Fruit fly (Drosophila melanogaster) whole organism, embryonic: Measurements from ENCODE around the gene HemK1.

Experiments
- ATbp ChIP-seq: fragments of 200-800 bp; sonication (Bioruptor generic); optimal IDR thresholded peaks from 2 replicates; lab custom pipeline; 2017; ENCODE audit warnings: missing biosample characterization, mild to moderate bottlenecking, missing genetic modification characterization, missing genetic modification reagents
- Awh ChIP-seq: fragments of 200-800 bp; sonication (Bioruptor generic); IDR thresholded peaks from 2 replicates; pipeline ENCODE4, ENCODE4 v1.3.6; 2022; ENCODE audit warnings: missing biosample characterization, missing genetic modification characterization
- B-H1 ChIP-seq: fragments of 200-800 bp; sonication (Bioruptor generic); IDR thresholded peaks from 3 replicates; pipeline ENCODE4 v1.3.6; 2022; ENCODE audit warnings: missing biosample characterization, missing genetic modification characterization
- B-H2 ChIP-seq: fragments of 200-800 bp; sonication (Bioruptor generic); optimal IDR thresholded peaks from 2 replicates; lab custom pipeline; 2018; ENCODE audit warnings: missing biosample characterization, mild to moderate bottlenecking, missing genetic modification characterization
- BEAF-32 ChIP-seq: fragments of 200-800 bp; sonication (Bioruptor generic); optimal IDR thresholded peaks from 3 replicates; lab custom pipeline; 2017; ENCODE audit warnings: missing biosample characterization, missing genetic modification characterization, mild to moderate bottlenecking, moderate library complexity, missing genetic modification reagents
- Bgb ChIP-seq: fragments of 200-800 bp; sonication (Bioruptor generic); IDR thresholded peaks from 2 replicates; pipeline ENCODE4 v1.3.6; 2022; ENCODE audit warnings: missing biosample characterization, missing genetic modification characterization; ENCODE audit not compliant: partially characterized antibody
- CG10321 ChIP-seq: fragments of 200-800 bp; sonication (Bioruptor generic); IDR thresholded peaks from 2 replicates; pipeline ENCODE4 v1.3.6; 2022; ENCODE audit warnings: missing biosample characterization, missing genetic modification characterization
- CG12659 ChIP-seq: fragments of 200-800 bp; sonication (Bioruptor generic); optimal IDR thresholded peaks from 3 replicates; lab custom pipeline; 2017; ENCODE audit warnings: mild to moderate bottlenecking, missing biosample characterization, missing genetic modification reagents, missing genetic modification characterization
- CG12744 ChIP-seq: fragments of 200-800 bp; sonication (Bioruptor generic); optimal IDR thresholded peaks from 2 replicates; lab custom pipeline; 2016; ENCODE audit warnings: missing biosample characterization, missing genetic modification characterization
- CG13123 ChIP-seq: fragments of 200-800 bp; sonication (Bioruptor generic); optimal IDR thresholded peaks from 2 replicates; lab custom pipeline; 2016; ENCODE audit warnings: missing biosample characterization, missing genetic modification characterization
- CG15011 ChIP-seq: fragments of 200-800 bp; sonication (Bioruptor generic); optimal IDR thresholded peaks from 3 replicates; lab custom pipeline; 2018; ENCODE audit warnings: missing biosample characterization, mild to moderate bottlenecking, missing genetic modification characterization
- CG1529 ChIP-seq: fragments of 200-800 bp; sonication (Bioruptor generic); optimal IDR thresholded peaks from 3 replicates; lab custom pipeline; 2018; ENCODE audit warnings: missing biosample characterization, missing genetic modification characterization
- CG17361 ChIP-seq: fragments of 200-800 bp; sonication (Bioruptor generic); IDR thresholded peaks from 3 replicates; pipeline ENCODE4 v1.3.6; 2022; ENCODE audit warnings: missing biosample characterization, missing genetic modification characterization
- CG6683 ChIP-seq: fragments of 200-800 bp; sonication (Bioruptor generic); optimal IDR thresholded peaks from 2 replicates; lab custom pipeline; 2017; ENCODE audit warnings: missing biosample characterization, mild to moderate bottlenecking, missing genetic modification characterization, missing genetic modification reagents
- CG6813 ChIP-seq: fragments of 200-800 bp; sonication (Bioruptor generic); optimal IDR thresholded peaks from 2 replicates; lab custom pipeline; 2017; ENCODE audit warnings: missing biosample characterization, missing genetic modification characterization, mild to moderate bottlenecking, moderate library complexity, missing genetic modification reagents
- CG8281 ChIP-seq: fragments of 200-800 bp; sonication (Bioruptor generic); optimal IDR thresholded peaks from 2 replicates; lab custom pipeline; 2018; ENCODE audit warnings: missing biosample characterization, mild to moderate bottlenecking, missing genetic modification characterization, moderate library complexity
- CG8388 ChIP-seq: fragments of 200-800 bp; sonication (Bioruptor generic); optimal IDR thresholded peaks from 2 replicates; lab custom pipeline; 2019; ENCODE audit warnings: missing biosample characterization, mild to moderate bottlenecking, missing genetic modification characterization, moderate library complexity
- CG9437 ChIP-seq: fragments of 200-800 bp; sonication (Bioruptor generic); optimal IDR thresholded peaks from 2 replicates; lab custom pipeline; 2018; ENCODE audit warnings: missing biosample characterization, mild to moderate bottlenecking, missing genetic modification characterization
- Dip2 ChIP-seq: fragments of 200-800 bp; sonication (Bioruptor generic); IDR thresholded peaks from 2 replicates; pipeline ENCODE4 v1.3.6; 2022; ENCODE audit warnings: missing biosample characterization, missing genetic modification characterization
- HmgZ ChIP-seq: fragments of 200-800 bp; sonication (Bioruptor generic); optimal IDR thresholded peaks from 2 replicates; lab custom pipeline; 2018; ENCODE audit warnings: missing biosample characterization, mild to moderate bottlenecking, missing genetic modification characterization
- Lhr ChIP-seq: fragments of 200-800 bp; sonication (Bioruptor generic); optimal IDR thresholded peaks from 3 replicates; lab custom pipeline; 2017; ENCODE audit warnings: mild to moderate bottlenecking, missing biosample characterization, missing genetic modification reagents, missing genetic modification characterization
- Med ChIP-seq: fragments of 200-800 bp; sonication (Bioruptor generic); peaks from one replicate; lab custom pipeline; 2016; ENCODE audit warnings: missing biosample characterization, missing genetic modification characterization, mild to moderate bottlenecking, inconsistent platforms, moderate library complexity
- Mrtf ChIP-seq: fragments of 200-800 bp; sonication (Bioruptor generic); IDR thresholded peaks from 3 replicates; pipeline ENCODE4 v1.3.6; 2022; ENCODE audit warnings: missing biosample characterization, missing genetic modification characterization
- NFAT ChIP-seq: fragments of 200-800 bp; sonication (Bioruptor generic); IDR thresholded peaks from 2 replicates; pipeline ENCODE4 v1.3.6; 2022; ENCODE audit warnings: missing biosample characterization, missing genetic modification characterization
- Opbp ChIP-seq: fragments of 200-800 bp; sonication (Bioruptor generic); IDR thresholded peaks from 3 replicates; pipeline ENCODE4 v1.3.6; 2022; ENCODE audit warnings: missing biosample characterization, missing genetic modification characterization; ENCODE audit not compliant: partially characterized antibody
- Stat92E ChIP-seq, 3 experiments: fragments of >200 bp in 2 of 3; fragments of 200-800 bp in 1 of 3; sonication (Bioruptor generic) in 1 of 3; optimal IDR thresholded peaks; 2 replicates each; lab custom pipeline; 2017 to 2019; ENCODE audit warnings: missing biosample characterization in 3 of 3, missing genetic modification characterization in 3 of 3, mild to moderate bottlenecking in 1 of 3, moderate library complexity in 1 of 3
- Usf ChIP-seq: fragments of 200-800 bp; sonication (Bioruptor generic); optimal IDR thresholded peaks from 2 replicates; lab custom pipeline; 2017; ENCODE audit warnings: missing genotype, missing biosample characterization, missing genetic modification characterization
- caup ChIP-seq: fragments of 200-800 bp; sonication (Bioruptor generic); optimal IDR thresholded peaks from 3 replicates; lab custom pipeline; 2017; ENCODE audit warnings: missing biosample characterization, mild to moderate bottlenecking, missing genetic modification characterization, moderate library complexity; ENCODE audit not compliant: severe bottlenecking
- cg ChIP-seq: fragments of 200-800 bp; sonication (Bioruptor generic); optimal IDR thresholded peaks from 3 replicates; lab custom pipeline; 2019; ENCODE audit warnings: missing biosample characterization, mild to moderate bottlenecking, missing genetic modification characterization, moderate library complexity
- dmrt99B ChIP-seq: fragments of 200-800 bp; sonication (Bioruptor generic); optimal IDR thresholded peaks from 2 replicates; lab custom pipeline; 2018; ENCODE audit warnings: missing biosample characterization, mild to moderate bottlenecking, missing genetic modification characterization, moderate library complexity
- exex ChIP-seq: fragments of 200-800 bp; sonication (Bioruptor generic); optimal IDR thresholded peaks from 4 replicates; lab custom pipeline; 2018; ENCODE audit warnings: missing biosample characterization, mild to moderate bottlenecking, missing genetic modification characterization, moderate library complexity
- fu2 ChIP-seq: fragments of 200-800 bp; sonication (Bioruptor generic); optimal IDR thresholded peaks from 2 replicates; lab custom pipeline; 2016; ENCODE audit warnings: missing biosample characterization, missing genetic modification characterization
- knrl ChIP-seq: fragments of 200-800 bp; sonication (Bioruptor generic); IDR thresholded peaks from 3 replicates; pipeline ENCODE4 v1.3.6; 2022; ENCODE audit warnings: missing biosample characterization, missing genetic modification characterization; ENCODE audit not compliant: partially characterized antibody
- otp ChIP-seq: fragments of 200-800 bp; sonication (Bioruptor generic); IDR thresholded peaks from 3 replicates; pipeline ENCODE4, ENCODE4 v1.3.6; 2022; ENCODE audit warnings: missing biosample characterization, missing genetic modification characterization
- peb ChIP-seq: fragments of 200-800 bp; sonication (Bioruptor generic); IDR thresholded peaks from 2 replicates; pipeline ENCODE4 v1.3.6; 2022; ENCODE audit warnings: missing biosample characterization, missing genetic modification characterization
- phol ChIP-seq: fragments of 200-800 bp; sonication (Bioruptor generic); optimal IDR thresholded peaks from 3 replicates; lab custom pipeline; 2018; ENCODE audit warnings: missing biosample characterization, mild to moderate bottlenecking, missing genetic modification characterization, moderate library complexity
- psq ChIP-seq: fragments of 200-800 bp; sonication (Bioruptor generic); optimal IDR thresholded peaks from 2 replicates; lab custom pipeline; 2017; ENCODE audit warnings: missing biosample characterization, missing genetic modification characterization
- repo ChIP-seq: fragments of 200-800 bp; sonication (Bioruptor generic); optimal IDR thresholded peaks from 2 replicates; lab custom pipeline; 2016; ENCODE audit warnings: missing biosample characterization, missing genetic modification characterization
- schlank ChIP-seq: fragments of 200-800 bp; sonication (Bioruptor generic); optimal IDR thresholded peaks from 2 replicates; lab custom pipeline; 2018; ENCODE audit warnings: missing biosample characterization, mild to moderate bottlenecking, missing genetic modification characterization
- shn ChIP-seq: fragments of 200-800 bp; sonication (Bioruptor generic); optimal IDR thresholded peaks from 3 replicates; lab custom pipeline; 2016; ENCODE audit warnings: missing biosample characterization, missing genetic modification characterization
- sima ChIP-seq: fragments of 200-800 bp; sonication (Bioruptor generic); optimal IDR thresholded peaks from 2 replicates; lab custom pipeline; 2016; ENCODE audit warnings: missing biosample characterization, missing genetic modification characterization
- sisA ChIP-seq: fragments of 200-800 bp; sonication (Bioruptor generic); IDR thresholded peaks from 2 replicates; pipeline ENCODE4 v1.3.6; 2022; ENCODE audit warnings: missing biosample characterization, missing genetic modification characterization
- sob ChIP-seq: fragments of 200-800 bp; sonication (Bioruptor generic); IDR thresholded peaks from 2 replicates; pipeline ENCODE4 v1.3.6; 2022; ENCODE audit warnings: missing biosample characterization, missing genetic modification characterization
- sqz ChIP-seq: fragments of 200-800 bp; sonication (Bioruptor generic); optimal IDR thresholded peaks from 3 replicates; lab custom pipeline; 2018; ENCODE audit warnings: missing biosample characterization, mild to moderate bottlenecking, missing genetic modification characterization
- sr ChIP-seq: fragments of 200-800 bp; sonication (Bioruptor generic); IDR thresholded peaks from 3 replicates; pipeline ENCODE4 v1.3.6; 2022; ENCODE audit warnings: missing biosample characterization, missing genetic modification characterization
- tx ChIP-seq: fragments of 200-800 bp; sonication (Bioruptor generic); optimal IDR thresholded peaks from 2 replicates; lab custom pipeline; 2016; ENCODE audit warnings: missing biosample characterization, missing genetic modification characterization
- wor ChIP-seq: fragments of 200-800 bp; sonication (Bioruptor generic); IDR thresholded peaks from 2 replicates; pipeline ENCODE4 v1.3.6; 2022; ENCODE audit warnings: missing biosample characterization, missing genetic modification characterization

The HemK1 gene

DNA sequence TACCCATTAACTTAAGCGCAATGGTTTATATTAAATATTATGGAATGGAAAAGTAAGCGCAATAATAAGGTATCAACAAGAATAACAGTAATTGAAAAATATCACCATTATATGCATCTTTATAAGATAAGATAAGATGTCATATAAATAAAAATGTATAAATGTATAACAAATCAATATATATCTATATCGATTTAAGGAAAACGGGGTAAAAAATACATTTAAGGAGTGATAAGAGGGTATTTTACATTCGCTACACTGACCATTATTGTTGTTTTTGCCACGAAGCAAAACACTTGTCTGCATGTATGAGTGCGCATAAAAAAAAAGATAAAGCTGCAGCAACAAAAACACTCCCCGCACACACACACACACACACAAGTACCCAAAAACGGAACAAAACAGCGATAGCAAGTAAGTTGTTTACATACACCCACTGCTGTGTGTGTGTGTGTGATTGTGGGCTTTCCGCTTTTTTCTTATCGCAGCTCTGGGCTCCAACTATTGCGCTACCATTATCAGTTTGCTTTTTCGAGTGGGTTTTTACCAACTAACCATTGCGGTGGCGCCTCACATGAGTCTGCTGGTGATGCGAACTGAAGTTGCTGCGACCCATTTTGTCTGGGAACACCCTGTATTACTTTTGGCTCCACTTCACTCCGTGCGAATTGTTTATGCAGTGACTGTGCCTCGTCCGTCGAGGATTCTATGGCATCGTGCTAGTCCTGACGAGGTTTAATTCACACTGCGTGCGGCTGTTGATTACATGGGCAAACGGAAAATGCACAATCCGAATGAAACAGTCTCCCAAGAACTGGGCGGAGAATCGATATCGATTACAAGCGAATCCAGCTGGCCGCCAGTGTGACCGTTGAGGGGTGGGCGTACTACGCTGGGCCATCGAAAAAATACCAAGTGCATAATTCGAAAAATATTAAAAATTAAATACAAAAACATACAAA, 5.9 kb upstream of the HemK1 start, which contains the start of gene mmy (continued):
- TF ChIP-seq CG10321 (GFP tag; lab: Robert Waterston, UW) (no peak), CG6813 (peak; percentile 22), NFAT (GFP tag; lab: Robert Waterston, UW) (peak; percentile 28; the same call in 1 of the 2 replicates), Stat92E (GFP tag; optimal IDR thresholded peaks at IDR 0.05; lab: Kevin White, UChicago) (peak in 1 of 3 experiments; percentile 32), Usf (GFP tag; lab: Kevin White, UChicago) (no peak), Bgb (peak; percentile 56), knrl (GFP tag; lab: Robert Waterston, UW) (no peak; the same call in 2 of the 3 replicates), BEAF-32 (peak; percentile 43), sr (GFP tag; lab: Robert Waterston, UW) (peak; percentile 54; the same call in 2 of the 3 replicates), psq (GFP tag; lab: Kevin White, UChicago) (no peak), repo (GFP tag; lab: Kevin White, UChicago) (peak; percentile 20), peb (0 out of 2 replicates have a peak, but pooled peaks have one; percentile 28), CG12744 (no peak), Opbp (GFP tag; lab: Robert Waterston, UW) (peak; percentile 44; the same call in 1 of the 3 replicates), sisA (GFP tag; lab: Robert Waterston, UW) (no peak), fu2 (GFP tag; lab: Kevin White, UChicago) (peak; percentile 5), CG17361 (peak; percentile 56), Dip2 (no peak), Mrtf (GFP tag; lab: Robert Waterston, UW) (no peak), schlank (tag; lab: Kevin White, UChicago) (peak; percentile 0), Awh (0 out of 2 replicates have a peak, but pooled peaks have one; percentile 21), CG1529 (GFP tag; lab: Kevin White, UChicago) (peak; percentile 6), dmrt99B (peak; percentile 81), HmgZ (tag; lab: Kevin White, UChicago) (peak; percentile 12), CG12659 (GFP tag; lab: Kevin White, UChicago) (peak; percentile 65), sob (no peak), B-H1 (GFP tag; lab: Robert Waterston, UW) (no peak), phol (tag; lab: Kevin White, UChicago) (peak; percentile 64), CG8281 (tag; lab: Kevin White, UChicago) (no peak), tx (GFP tag; lab: Kevin White, UChicago) (peak; percentile 18), CG8388 (peak; percentile 78), B-H2 (GFP tag; lab: Kevin White, UChicago) (peak; percentile 35), sqz (GFP tag; lab: Kevin White, UChicago) (peak; percentile 98), CG13123 (GFP tag; lab: Kevin White, UChicago) (no peak), Med (peak; percentile 92), ATbp (GFP tag; lab: Kevin White, UChicago) (no peak), caup (GFP tag; lab: Kevin White, UChicago) (peak; percentile 4), otp (GFP tag; lab: Robert Waterston, UW) (peak; percentile 9; the same call in 1 of the 3 replicates), exex (tag; lab: Kevin White, UChicago) (peak; percentile 73), wor (GFP tag; lab: Robert Waterston, UW) (0 out of 2 replicates have a peak, but pooled peaks have one; percentile 21), cg (GFP tag; lab: Kevin White, UChicago) (peak; percentile 98), CG9437 (GFP tag; lab: Kevin White, UChicago) (peak; percentile 38), CG6683 (GFP tag; lab: Kevin White, UChicago) (no peak), Lhr (GFP tag; lab: Kevin White, UChicago) (no peak), shn (GFP tag; lab: Kevin White, UChicago) (peak; percentile 48), sima (GFP tag; lab: Kevin White, UChicago) (no peak), CG15011 (GFP tag; lab: Kevin White, UChicago) (peak; percentile 6)
